Fruit fly (Drosophila melanogaster): ENCODE measurements around the gene Uch-L5.

Uch-L5 gene

DNA sequence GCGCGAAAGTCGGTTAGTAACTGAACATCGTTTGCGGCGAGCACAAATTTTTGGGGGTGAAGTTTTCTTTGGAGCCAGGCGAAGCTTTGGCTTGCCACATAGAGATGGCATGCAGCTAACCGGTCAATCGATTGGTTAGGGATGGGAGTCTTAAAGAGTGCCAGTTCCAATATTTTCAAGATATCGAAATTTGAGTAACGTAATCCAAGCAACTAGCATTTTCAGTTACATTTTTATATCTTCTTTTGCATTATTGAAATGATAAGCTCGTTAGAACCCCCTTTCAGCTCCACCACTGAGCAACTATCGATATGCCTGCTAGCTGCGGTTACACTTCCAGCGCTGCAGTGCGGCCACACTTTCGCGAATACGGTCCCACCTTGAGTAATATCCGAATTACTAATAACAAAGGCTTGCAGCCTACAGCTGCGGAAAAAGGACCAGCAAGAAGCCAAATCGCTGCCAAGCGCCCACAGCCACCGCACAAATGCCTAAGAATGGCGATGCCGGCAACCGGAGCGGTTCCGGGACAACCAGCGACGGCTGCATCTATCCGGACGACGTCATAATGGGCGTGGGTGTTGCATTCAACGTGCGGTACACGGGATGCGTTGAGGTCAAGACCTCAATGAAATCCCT is 50.0 kb downstream of the Uch-L5 start, which contains the start of the genes Atat and Shc (continued):
- peak; percentile 99 for TF ChIP-seq Optix (GFP tag; IDR thresholded peaks at IDR 0.05)
- peak; percentile 100 for TF ChIP-seq CG10366 (GFP tag; IDR thresholded peaks at IDR 0.05)
- peak; percentile 86 for TF ChIP-seq E2f2 (GFP tag; IDR thresholded peaks at IDR 0.05)
- no peak for TF ChIP-seq hth (optimal IDR thresholded peaks at IDR 0.05)
- TF ChIP-seq CG15073 (GFP tag; optimal IDR thresholded peaks at IDR 0.05): peak; percentile 92
- peak; percentile 100 for TF ChIP-seq CG9817 (tag; optimal IDR thresholded peaks at IDR 0.05)
- TF ChIP-seq CG2889 (GFP tag; IDR thresholded peaks at IDR 0.05): peak; percentile 100
- peak; percentile 99 for TF ChIP-seq danr (GFP tag; IDR thresholded peaks at IDR 0.05)
- TF ChIP-seq pan (optimal IDR thresholded peaks at IDR 0.05): no peak
- peak in 1 of 2 experiments; percentile 99 for TF ChIP-seq pan (GFP tag; optimal IDR thresholded peaks at IDR 0.05 in 1 of 2, IDR thresholded peaks at IDR 0.05 in 1 of 2)
- TF ChIP-seq CG6175 (GFP tag; IDR thresholded peaks at IDR 0.05): peak; percentile 99
- peak; percentile 99 for TF ChIP-seq BEAF-32 (GFP tag; optimal IDR thresholded peaks at IDR 0.05)

dm6 chr3L:9425838-9426237 is 50.9 kb downstream of the Uch-L5 start:
- TF ChIP-seq Sry-β (GFP tag; optimal IDR thresholded peaks at IDR 0.05) (no peak), cad (GFP tag; optimal IDR thresholded peaks at IDR 0.05) (no peak), CG15601 (tag; optimal IDR thresholded peaks at IDR 0.05) (peak; percentile 10), CG15269 (tag; optimal IDR thresholded peaks at IDR 0.05) (no peak), Dip3 (GFP tag; optimal IDR thresholded peaks at IDR 0.05) (no peak), CG2712 (tag; optimal IDR thresholded peaks at IDR 0.05) (peak; percentile 22), sens (GFP tag) (peak; percentile 61), zen2 (GFP tag; IDR thresholded peaks at IDR 0.05; ENCODE audit: partially characterized antibody) (no peak), vvl (GFP tag; IDR thresholded peaks at IDR 0.05) (peak; percentile 76), CG17912 (GFP tag; optimal IDR thresholded peaks at IDR 0.05) (no peak), fd3F (GFP tag; optimal IDR thresholded peaks at IDR 0.05) (no peak), Dek (tag; optimal IDR thresholded peaks at IDR 0.05) (no peak), Bteb2 (GFP tag; optimal IDR thresholded peaks at IDR 0.05) (no peak), CG18262 (tag; optimal IDR thresholded peaks at IDR 0.05) (no peak), Mes4 (GFP tag; optimal IDR thresholded peaks at IDR 0.05) (no peak), Dll (GFP tag; IDR thresholded peaks at IDR 0.05; ENCODE audit: partially characterized antibody) (no peak), CG17568 (GFP tag; optimal IDR thresholded peaks at IDR 0.05) (no peak), dpn (GFP tag; optimal IDR thresholded peaks at IDR 0.05) (no peak), oc (tag; optimal IDR thresholded peaks at IDR 0.05) (no peak), CG32772 (GFP tag; IDR thresholded peaks at IDR 0.05) (no peak), Gsc (GFP tag; IDR thresholded peaks at IDR 0.05) (no peak), CG32532 (GFP tag; IDR thresholded peaks at IDR 0.05) (peak; percentile 16; the same call in 1 of the 2 replicates), ara (GFP tag; IDR thresholded peaks at IDR 0.05) (no peak), Aef1 (GFP tag; IDR thresholded peaks at IDR 0.05) (no peak), Hey (tag; optimal IDR thresholded peaks at IDR 0.05) (no peak), Oli (tag; optimal IDR thresholded peaks at IDR 0.05) (peak; percentile 21), ash1 (GFP tag; optimal IDR thresholded peaks at IDR 0.05) (no peak), lmd (GFP tag; IDR thresholded peaks at IDR 0.05) (peak; percentile 18; the same call in 1 of the 2 replicates), ken (GFP tag; IDR thresholded peaks at IDR 0.05) (0 out of 3 replicates have a peak, but pooled peaks have one; percentile 17), CG17612 (GFP tag; IDR thresholded peaks at IDR 0.05) (no peak), mam (GFP tag; optimal IDR thresholded peaks at IDR 0.05) (peak; percentile 13), CG11504 (tag; optimal IDR thresholded peaks at IDR 0.05) (peak; percentile 48), CG10431 (GFP tag; optimal IDR thresholded peaks at IDR 0.05) (no peak), CG14441 (GFP tag; IDR thresholded peaks at IDR 0.05) (peak; percentile 26; the same call in 1 of the 2 replicates), CG2889 (GFP tag; IDR thresholded peaks at IDR 0.05) (no peak), Neu2 (GFP tag; optimal IDR thresholded peaks at IDR 0.05; ENCODE audit: borderline replicate concordance) (no peak), CG17361 (GFP tag; IDR thresholded peaks at IDR 0.05) (no peak), Vsx1 (GFP tag; optimal IDR thresholded peaks at IDR 0.05) (peak; percentile 37), CG5953 (GFP tag; IDR thresholded peaks at IDR 0.05) (no peak)
